Worm (Caenorhabditis elegans): Measurements from ENCODE around the gene pkc-3.

- TF ChIP-seq dao-5 (tag; optimal IDR thresholded peaks at IDR 0.05) (no peak), him-1 (tag; optimal IDR thresholded peaks at IDR 0.05) (no peak), W03F9.2 (tag; optimal IDR thresholded peaks at IDR 0.05) (no peak)
These were observed 15.3 kb upstream of the pkc-3 start for ce11 chrII:5364516-5364915.
